Fruit fly (Drosophila melanogaster): ENCODE measurements around the gene Ge-1.

Gene Ge-1

dm6 chr2L:11091111-11091510 is 9.6 kb downstream of the Ge-1 start, which contains the start of gene Wdr59 (continued):
- TF ChIP-seq CG6254 (GFP tag; optimal IDR thresholded peaks at IDR 0.05) (no peak), CG11247 (GFP tag; IDR thresholded peaks at IDR 0.05) (no peak), CG14860 (GFP tag; IDR thresholded peaks at IDR 0.05; ENCODE audit: partially characterized antibody) (peak; percentile 62; the same call in 2 of the 3 replicates), Bteb2 (GFP tag; optimal IDR thresholded peaks at IDR 0.05) (no peak), YL-1 (GFP tag; optimal IDR thresholded peaks at IDR 0.05) (peak; percentile 25), CG31388 (GFP tag; optimal IDR thresholded peaks at IDR 0.05) (no peak), ttk (GFP tag; IDR thresholded peaks at IDR 0.05) (no peak), CG17385 (GFP tag; optimal IDR thresholded peaks at IDR 0.05) (no peak), cato (GFP tag; optimal IDR thresholded peaks at IDR 0.05; ENCODE audit: borderline replicate concordance) (no peak), gcm2 (GFP tag; optimal IDR thresholded peaks at IDR 0.05) (no peak), CG12942 (GFP tag; optimal IDR thresholded peaks at IDR 0.05) (peak; percentile 16), Drgx (GFP tag; IDR thresholded peaks at IDR 0.05) (no peak), CG11504 (tag; optimal IDR thresholded peaks at IDR 0.05) (no peak), chinmo (GFP tag; IDR thresholded peaks at IDR 0.05; ENCODE audit: partially characterized antibody) (no peak), CG6272 (GFP tag; IDR thresholded peaks at IDR 0.05) (no peak), Elba2 (GFP tag; optimal IDR thresholded peaks at IDR 0.05) (no peak), chn (GFP tag; optimal IDR thresholded peaks at IDR 0.05) (no peak), rib (GFP tag; IDR thresholded peaks at IDR 0.05) (no peak), CG13775 (GFP tag; optimal IDR thresholded peaks at IDR 0.05) (peak; percentile 2), crol (GFP tag; IDR thresholded peaks at IDR 0.05) (no peak), stwl (tag; optimal IDR thresholded peaks at IDR 0.05) (peak; percentile 38), Sox102F (GFP tag; optimal IDR thresholded peaks at IDR 0.05) (no peak), CG6813 (GFP tag; optimal IDR thresholded peaks at IDR 0.05) (no peak), CG12104 (GFP tag; optimal IDR thresholded peaks at IDR 0.05) (no peak), GATAe (GFP tag; conservative IDR thresholded peaks at IDR 0.05) (no peak), Chrac-16 (GFP tag; optimal IDR thresholded peaks at IDR 0.05) (peak; percentile 55), CG13296 (GFP tag; optimal IDR thresholded peaks at IDR 0.05) (no peak), knrl (GFP tag; IDR thresholded peaks at IDR 0.05; ENCODE audit: partially characterized antibody) (peak; percentile 72), MESR4 (GFP tag; optimal IDR thresholded peaks at IDR 0.05) (no peak), kah (GFP tag; optimal IDR thresholded peaks at IDR 0.05) (no peak), dan (GFP tag; IDR thresholded peaks at IDR 0.05) (no peak), CG30020 (tag; optimal IDR thresholded peaks at IDR 0.05) (peak; percentile 44), CG8944 (GFP tag; optimal IDR thresholded peaks at IDR 0.05) (no peak), gfzf (GFP tag; optimal IDR thresholded peaks at IDR 0.05) (no peak), vfl (GFP tag; optimal IDR thresholded peaks at IDR 0.05) (no peak), ro (GFP tag; IDR thresholded peaks at IDR 0.05) (no peak), pita (GFP tag; optimal IDR thresholded peaks at IDR 0.05) (no peak), Neu2 (GFP tag; optimal IDR thresholded peaks at IDR 0.05; ENCODE audit: borderline replicate concordance) (no peak), insv (GFP tag; optimal IDR thresholded peaks at IDR 0.05) (no peak), da (GFP tag; optimal IDR thresholded peaks at IDR 0.05) (no peak), Spps (tag; optimal IDR thresholded peaks at IDR 0.05) (peak; percentile 12), CrebB (tag; optimal IDR thresholded peaks at IDR 0.05) (no peak), Lhr (GFP tag; optimal IDR thresholded peaks at IDR 0.05) (no peak), CG3281 (GFP tag; optimal IDR thresholded peaks at IDR 0.05) (no peak), bbx (GFP tag; IDR thresholded peaks at IDR 0.05; ENCODE audit: partially characterized antibody) (peak; percentile 65), br (optimal IDR thresholded peaks at IDR 0.05) (no peak), CG30403 (GFP tag; optimal IDR thresholded peaks at IDR 0.05) (peak; percentile 59), bowl (GFP tag; IDR thresholded peaks at IDR 0.05) (no peak), CG32532 (GFP tag; IDR thresholded peaks at IDR 0.05) (no peak), bsh (GFP tag; optimal IDR thresholded peaks at IDR 0.05) (no peak), az2 (GFP tag; optimal IDR thresholded peaks at IDR 0.05) (peak; percentile 58), salm (tag; optimal IDR thresholded peaks at IDR 0.05) (no peak)

Data from whole organism, embryonic.